Worm (Caenorhabditis elegans) whole organism, L1 larva: ENCODE data around the gene T13C5.2.

ENCODE experiments used
- C04F5.9 ChIP-seq: sonication (generic microtip); optimal IDR thresholded peaks from 2 replicates; lab custom pipeline; 2016; ENCODE audit warnings: missing genetic modification characterization, missing compliant biosample characterization
- C16A3.4 ChIP-seq: fragments of 150-350 bp; optimal IDR thresholded peaks from 2 replicates; lab custom pipeline; 2014; ENCODE audit warnings: missing biosample characterization, missing genetic modification characterization
- alr-1 ChIP-seq: fragments of 200-800 bp; sonication (Bioruptor generic); optimal IDR thresholded peaks from 2 replicates; lab custom pipeline; 2018; ENCODE audit warnings: borderline replicate concordance, mild to moderate bottlenecking, missing genetic modification characterization, missing compliant biosample characterization
- aly-2 ChIP-seq: fragments of 150-350 bp; optimal IDR thresholded peaks from 2 replicates; lab custom pipeline; 2014; ENCODE audit warnings: missing biosample characterization, missing genetic modification characterization
- ama-1 ChIP-seq: fragments of 150-350 bp; optimal IDR thresholded peaks from 2 replicates; lab custom pipeline; 2014
- ceh-63 ChIP-seq: fragments of 200-800 bp; sonication (Bioruptor generic); optimal IDR thresholded peaks from 2 replicates; lab custom pipeline; 2018; ENCODE audit warnings: mild to moderate bottlenecking, missing genetic modification characterization, missing compliant biosample characterization
- ceh-8 ChIP-seq: fragments of 200-800 bp; sonication (Bioruptor generic); optimal IDR thresholded peaks from 2 replicates; lab custom pipeline; 2018; ENCODE audit warnings: mild to moderate bottlenecking, missing genetic modification characterization, moderate library complexity, missing compliant biosample characterization
- ces-1 ChIP-seq: fragments of 150-350 bp; optimal IDR thresholded peaks from 2 replicates; lab custom pipeline; 2014; ENCODE audit warnings: missing biosample characterization, missing genetic modification reagents, missing genetic modification characterization
- dpl-1 ChIP-seq, 3 experiments: fragments of 150-350 bp in 2 of 3; sonication (generic microtip) in 1 of 3; optimal IDR thresholded peaks; 2 replicates each; lab custom pipeline; 2014 to 2017; ENCODE audit warnings: missing biosample characterization in 3 of 3, missing genetic modification characterization in 3 of 3, missing genetic modification reagents in 3 of 3
- efl-3 ChIP-seq: fragments of 200-800 bp; sonication (Bioruptor generic); optimal IDR thresholded peaks from 2 replicates; lab custom pipeline; 2018; ENCODE audit warnings: mild to moderate bottlenecking, missing genetic modification characterization, missing compliant biosample characterization
- egl-13 ChIP-seq: sonication (generic microtip); optimal IDR thresholded peaks from 2 replicates; lab custom pipeline; 2016; ENCODE audit warnings: missing genotype, missing genetic modification reagents, missing genetic modification characterization, missing compliant biosample characterization
- elt-3 ChIP-seq, 6 experiments: fragments of 150-350 bp in 1 of 6; sonication (generic microtip); optimal IDR thresholded peaks; 2 replicates each; lab custom pipeline; 2017 to 2018; ENCODE audit warnings: missing biosample characterization in 6 of 6, missing genetic modification characterization in 6 of 6, inconsistent platforms in 1 of 6
- fkh-10 ChIP-seq: sonication (generic microtip); optimal IDR thresholded peaks from 2 replicates; lab custom pipeline; 2017; ENCODE audit warnings: missing biosample characterization, missing genetic modification reagents, missing genetic modification characterization
- fkh-4 ChIP-seq: sonication (generic microtip); optimal IDR thresholded peaks from 2 replicates; lab custom pipeline; 2016; ENCODE audit warnings: missing compliant biosample characterization, missing genetic modification characterization, borderline replicate concordance
- hlh-4 ChIP-seq: sonication (generic microtip); optimal IDR thresholded peaks from 2 replicates; lab custom pipeline; 2016; ENCODE audit warnings: mild to moderate bottlenecking, missing genetic modification characterization, missing compliant biosample characterization
- hpl-2 ChIP-seq: fragments of 150-350 bp; optimal IDR thresholded peaks from 2 replicates; lab custom pipeline; 2014; ENCODE audit warnings: missing biosample characterization, missing genetic modification reagents, missing genetic modification characterization
- irx-1 ChIP-seq: sonication (generic microtip); optimal IDR thresholded peaks from 2 replicates; lab custom pipeline; 2016; ENCODE audit warnings: missing genetic modification characterization, missing compliant biosample characterization
- lin-13 ChIP-seq: fragments of 150-350 bp; optimal IDR thresholded peaks from 2 replicates; lab custom pipeline; 2014; ENCODE audit warnings: missing biosample characterization, missing genetic modification reagents, missing genetic modification characterization
- lin-14 ChIP-seq: fragments of 200-800 bp; sonication (Bioruptor generic); optimal IDR thresholded peaks from 2 replicates; lab custom pipeline; 2018; ENCODE audit warnings: mild to moderate bottlenecking, missing genetic modification characterization, moderate library complexity, missing compliant biosample characterization
- lin-15B ChIP-seq: fragments of 150-350 bp; sonication (generic microtip); optimal IDR thresholded peaks from 3 replicates; lab custom pipeline; 2014; ENCODE audit warnings: missing biosample characterization, missing genetic modification characterization
- lin-35 ChIP-seq, 2 experiments: fragments of 150-350 bp; optimal IDR thresholded peaks; 2 replicates each; lab custom pipeline; 2014; ENCODE audit warnings: missing biosample characterization in 2 of 2, missing genetic modification characterization in 2 of 2, missing genetic modification reagents in 2 of 2
- lsy-2 ChIP-seq, 2 experiments: fragments of 150-350 bp; optimal IDR thresholded peaks; 2 replicates each; lab custom pipeline; 2014; ENCODE audit warnings: missing biosample characterization in 2 of 2, missing genetic modification characterization in 2 of 2
- mab-9 ChIP-seq: fragments of 200-800 bp; sonication (Bioruptor generic); IDR thresholded peaks from 2 replicates; pipeline ENCODE4 v1.3.6; 2022; ENCODE audit warnings: missing genetic modification reagents, missing genetic modification characterization, missing compliant biosample characterization
- mdl-1 ChIP-seq, 2 experiments: fragments of 150-350 bp; optimal IDR thresholded peaks; 2 replicates each; lab custom pipeline; 2014 to 2017; ENCODE audit warnings: missing biosample characterization in 2 of 2, missing genetic modification characterization in 2 of 2, inconsistent platforms in 1 of 2
- mep-1 ChIP-seq: fragments of 150-350 bp; optimal IDR thresholded peaks from 2 replicates; lab custom pipeline; 2014; ENCODE audit warnings: missing biosample characterization, missing genetic modification characterization
- nhr-11 ChIP-seq: fragments of 150-350 bp; optimal IDR thresholded peaks from 2 replicates; lab custom pipeline; 2014; ENCODE audit warnings: missing biosample characterization, missing genetic modification characterization
- nhr-237 ChIP-seq: fragments of 150-350 bp; optimal IDR thresholded peaks from 2 replicates; lab custom pipeline; 2014; ENCODE audit warnings: missing biosample characterization, missing genetic modification characterization
- nhr-28 ChIP-seq: fragments of 150-350 bp; optimal IDR thresholded peaks from 2 replicates; lab custom pipeline; 2014; ENCODE audit warnings: missing biosample characterization, missing genetic modification characterization
- nhr-71 ChIP-seq: sonication (generic microtip); optimal IDR thresholded peaks from 2 replicates; lab custom pipeline; 2016; ENCODE audit warnings: mild to moderate bottlenecking, missing genetic modification characterization, moderate library complexity, missing compliant biosample characterization
- nhr-77 ChIP-seq: fragments of 150-350 bp; optimal IDR thresholded peaks from 2 replicates; lab custom pipeline; 2014; ENCODE audit warnings: missing biosample characterization, missing genetic modification characterization
- nhr-84 ChIP-seq: sonication (generic microtip); optimal IDR thresholded peaks from 2 replicates; lab custom pipeline; 2017; ENCODE audit warnings: missing biosample characterization, missing genetic modification characterization
- nhr-90 ChIP-seq: sonication (generic microtip); optimal IDR thresholded peaks from 2 replicates; lab custom pipeline; 2016; ENCODE audit warnings: mild to moderate bottlenecking, missing genetic modification characterization, missing compliant biosample characterization; ENCODE audit not compliant: poor library complexity
- pag-3 ChIP-seq: sonication (generic microtip); optimal IDR thresholded peaks from 2 replicates; lab custom pipeline; 2017; ENCODE audit warnings: missing genetic modification characterization, mild to moderate bottlenecking, missing compliant biosample characterization, antibody characterized with exemption, borderline replicate concordance; ENCODE audit not compliant: insufficient read depth
- rnt-1 ChIP-seq: sonication (generic microtip); optimal IDR thresholded peaks from 2 replicates; lab custom pipeline; 2016; ENCODE audit warnings: mild to moderate bottlenecking, missing genetic modification characterization, moderate library complexity, missing compliant biosample characterization
- skn-1 ChIP-seq: fragments of 150-350 bp; optimal IDR thresholded peaks from 2 replicates; lab custom pipeline; 2014; ENCODE audit warnings: missing biosample characterization, missing genetic modification characterization
- snpc-4 ChIP-seq: fragments of 150-350 bp; optimal IDR thresholded peaks from 2 replicates; lab custom pipeline; 2014; ENCODE audit warnings: missing biosample characterization, missing genetic modification characterization
- snu-23 ChIP-seq: sonication (generic microtip); optimal IDR thresholded peaks from 2 replicates; lab custom pipeline; 2016; ENCODE audit warnings: missing genetic modification characterization, missing compliant biosample characterization
- sptf-1 ChIP-seq: fragments of 150-350 bp; optimal IDR thresholded peaks from 2 replicates; lab custom pipeline; 2014; ENCODE audit warnings: missing biosample characterization, missing genetic modification characterization
- tbx-2 ChIP-seq: sonication (generic microtip); optimal IDR thresholded peaks from 2 replicates; lab custom pipeline; 2016; ENCODE audit warnings: missing genetic modification characterization, missing compliant biosample characterization
- unc-98 ChIP-seq: fragments of 200-800 bp; sonication (Bioruptor generic); IDR thresholded peaks from 2 replicates; pipeline ENCODE4 v1.3.6; 2022; ENCODE audit warnings: missing genetic modification characterization, missing compliant biosample characterization
- xbp-1 ChIP-seq: sonication (generic microtip); optimal IDR thresholded peaks from 2 replicates; lab custom pipeline; 2016; ENCODE audit warnings: missing genetic modification characterization, missing compliant biosample characterization
- zag-1 ChIP-seq: fragments of 150-350 bp; optimal IDR thresholded peaks from 2 replicates; lab custom pipeline; 2014; ENCODE audit warnings: missing biosample characterization, missing genetic modification characterization
- ztf-11 ChIP-seq, 2 experiments: sonication (generic microtip); optimal IDR thresholded peaks; 2 replicates each; lab custom pipeline; 2016 to 2017; ENCODE audit warnings: missing genetic modification characterization in 2 of 2, missing biosample characterization in 1 of 2, missing compliant biosample characterization in 1 of 2
- ztf-4 ChIP-seq: fragments of 150-350 bp; optimal IDR thresholded peaks from 2 replicates; lab custom pipeline; 2014; ENCODE audit warnings: missing biosample characterization, missing genetic modification characterization

The T13C5.2 gene

DNA sequence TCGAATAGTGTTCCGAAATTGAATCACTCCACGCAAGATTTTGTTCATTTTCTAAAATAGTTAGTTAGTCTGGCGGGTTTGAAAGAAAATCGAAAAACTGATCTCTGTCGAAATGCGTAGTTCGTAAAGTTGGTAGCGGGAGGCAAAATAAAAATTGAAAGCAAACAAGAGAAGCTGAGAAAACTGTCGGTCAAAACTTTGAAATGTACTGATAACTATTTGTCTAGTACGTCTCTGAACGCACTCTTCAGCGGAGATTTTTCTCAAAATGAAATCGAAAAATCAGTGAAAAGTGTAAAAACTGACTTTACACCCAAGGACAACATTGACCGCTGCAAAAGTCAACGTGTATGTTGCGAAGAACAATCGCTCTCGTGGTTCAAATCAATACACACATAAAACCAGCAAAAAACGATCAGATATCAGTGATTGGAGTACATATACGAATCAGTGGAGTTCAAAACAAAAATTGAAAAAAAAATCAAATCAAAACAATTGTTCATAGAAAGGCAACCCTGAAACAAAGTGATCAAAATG is 20.0 kb downstream of the T13C5.2 start, which contains the start of gene bca-1 (continued):
- TF ChIP-seq nhr-71 (tag; lab: Kevin White, UChicago), result peak; percentile 97
- TF ChIP-seq ces-1 (GFP tag; lab: Kevin White, UChicago), result no peak
- peak; percentile 72 for TF ChIP-seq lin-14 (GFP tag; lab: Kevin White, UChicago)
- no peak for TF ChIP-seq skn-1 (tag; lab: Kevin White, UChicago)
- peak; percentile 29 for TF ChIP-seq ztf-4 (tag; lab: Kevin White, UChicago)
- peak; percentile 69 for TF ChIP-seq tbx-2 (tag; lab: Kevin White, UChicago)
- TF ChIP-seq mep-1, result no peak
- no peak for TF ChIP-seq egl-13 (tag; lab: Kevin White, UChicago)
- no peak for TF ChIP-seq nhr-28 (tag; lab: Kevin White, UChicago)
- TF ChIP-seq elt-3 (tag; optimal IDR thresholded peaks at IDR 0.05; lab: Kevin White, UChicago), result peak in 2 of 6 experiments; percentile 59 to 68
- peak in 1 of 2 experiments; percentile 16 for TF ChIP-seq lsy-2 (tag; optimal IDR thresholded peaks at IDR 0.05; lab: Kevin White, UChicago)
- TF ChIP-seq efl-3 (GFP tag; lab: Kevin White, UChicago), result no peak
- peak; percentile 44 for TF ChIP-seq C16A3.4 (tag; lab: Kevin White, UChicago)
- peak in 1 of 2 experiments; percentile 69 for TF ChIP-seq mdl-1 (tag; optimal IDR thresholded peaks at IDR 0.05; lab: Kevin White, UChicago)
- TF ChIP-seq fkh-10 (GFP tag; lab: Kevin White, UChicago), result no peak
- TF ChIP-seq irx-1 (tag; lab: Kevin White, UChicago), result no peak
- no peak for TF ChIP-seq snpc-4 (tag; lab: Kevin White, UChicago)
- no peak for TF ChIP-seq mab-9 (GFP tag; lab: Robert Waterston, UW)
- TF ChIP-seq lin-15B, result no peak
- TF ChIP-seq dpl-1 (GFP tag; optimal IDR thresholded peaks at IDR 0.05; lab: Kevin White, UChicago), result peak in 1 of 3 experiments; percentile 21
- no peak for TF ChIP-seq alr-1 (tag; lab: Kevin White, UChicago)
- no peak for TF ChIP-seq zag-1 (tag; lab: Kevin White, UChicago)
- TF ChIP-seq ztf-11 (tag; optimal IDR thresholded peaks at IDR 0.05; lab: Kevin White, UChicago), result no peak
- TF ChIP-seq nhr-90, result peak; percentile 69
- no peak for TF ChIP-seq unc-98 (GFP tag; lab: Robert Waterston, UW)
- TF ChIP-seq nhr-237 (tag; lab: Kevin White, UChicago), result no peak
- no peak for TF ChIP-seq nhr-84 (tag; lab: Kevin White, UChicago)
- TF ChIP-seq ama-1, result no peak
- no peak for TF ChIP-seq hpl-2 (GFP tag; lab: Kevin White, UChicago)
- peak in 1 of 2 experiments; percentile 68 for TF ChIP-seq lin-35 (GFP tag; optimal IDR thresholded peaks at IDR 0.05; lab: Kevin White, UChicago)
- TF ChIP-seq rnt-1, result peak; percentile 49
- no peak for TF ChIP-seq sptf-1 (tag; lab: Kevin White, UChicago)
- no peak for TF ChIP-seq pag-3 (tag; lab: Kevin White, UChicago)
- no peak for TF ChIP-seq ceh-63
- no peak for TF ChIP-seq lin-13 (GFP tag; lab: Kevin White, UChicago)
- no peak for TF ChIP-seq aly-2 (tag; lab: Kevin White, UChicago)
- TF ChIP-seq fkh-4 (tag; lab: Kevin White, UChicago), result no peak
- peak; percentile 72 for TF ChIP-seq xbp-1 (tag; lab: Kevin White, UChicago)
- TF ChIP-seq hlh-4, result no peak
- TF ChIP-seq nhr-77, result peak; percentile 15
- TF ChIP-seq nhr-11 (tag; lab: Kevin White, UChicago), result no peak
- TF ChIP-seq ceh-8 (GFP tag; lab: Kevin White, UChicago), result no peak
- TF ChIP-seq C04F5.9 (tag; lab: Kevin White, UChicago), result no peak
- peak; percentile 91 for TF ChIP-seq snu-23 (GFP tag; lab: Kevin White, UChicago)
